Fruit fly (Drosophila melanogaster): ENCODE results near the gene Naglu.

DNA sequence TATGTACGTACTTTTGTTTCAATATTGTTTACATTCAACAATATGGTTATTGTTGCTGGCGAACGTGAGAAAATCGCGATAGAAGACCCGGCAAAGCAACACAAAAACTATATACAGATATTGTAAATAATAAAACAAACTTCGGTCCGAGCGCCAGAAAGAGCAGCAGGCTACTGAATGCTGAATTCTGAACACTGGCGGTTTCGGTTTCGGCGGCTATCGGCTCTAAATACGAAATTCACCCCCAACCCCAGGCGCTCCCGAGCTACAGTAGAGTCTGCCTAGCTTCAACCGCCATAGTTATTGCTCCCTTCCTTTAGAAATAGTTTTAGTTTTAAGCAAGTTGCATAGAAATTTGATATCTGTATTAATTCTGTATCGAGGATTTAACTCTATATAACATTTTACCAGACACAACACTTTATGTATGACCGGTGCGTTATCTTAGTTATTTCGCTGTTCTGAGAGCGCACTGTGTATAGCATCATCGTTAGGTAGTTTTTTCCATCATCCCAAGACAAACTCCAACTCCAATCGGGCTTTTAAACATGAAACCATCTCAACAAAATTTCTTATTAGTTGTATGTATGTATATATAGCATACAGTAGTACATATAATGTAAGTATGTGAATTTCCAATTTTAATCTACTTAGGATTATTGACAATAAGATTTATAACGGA, 49.3 kb downstream of the Naglu start, which contains the start of gene CG7627:
- TF ChIP-seq CkIIα-i1 (GFP tag; IDR thresholded peaks at IDR 0.05), result 0 out of 2 replicates have a peak, but pooled peaks have one; percentile 37
- no peak for TF ChIP-seq ato (GFP tag; IDR thresholded peaks at IDR 0.05; ENCODE audit: partially characterized antibody)
- TF ChIP-seq Ada2b (GFP tag; IDR thresholded peaks at IDR 0.05), result peak; percentile 83
- no peak for TF ChIP-seq CG7745 (tag; optimal IDR thresholded peaks at IDR 0.05)
- peak; percentile 76 for TF ChIP-seq CG16815 (GFP tag; optimal IDR thresholded peaks at IDR 0.05)
- TF ChIP-seq psq (GFP tag; optimal IDR thresholded peaks at IDR 0.05), result no peak
- peak; percentile 60; the same call in 1 of the 2 replicates for TF ChIP-seq stc (GFP tag; IDR thresholded peaks at IDR 0.05)
- TF ChIP-seq gsb (GFP tag; IDR thresholded peaks at IDR 0.05), result peak; percentile 43; the same call in 1 of the 2 replicates
- peak; percentile 47 for TF ChIP-seq Max (GFP tag; optimal IDR thresholded peaks at IDR 0.05)
- TF ChIP-seq Ets65A (GFP tag), result peak; percentile 97
- TF ChIP-seq CG5180 (GFP tag; optimal IDR thresholded peaks at IDR 0.05), result peak; percentile 58

Measured in whole organism, embryonic.